Fruit fly (Drosophila melanogaster): ENCODE data around the gene CG42740.

DNA sequence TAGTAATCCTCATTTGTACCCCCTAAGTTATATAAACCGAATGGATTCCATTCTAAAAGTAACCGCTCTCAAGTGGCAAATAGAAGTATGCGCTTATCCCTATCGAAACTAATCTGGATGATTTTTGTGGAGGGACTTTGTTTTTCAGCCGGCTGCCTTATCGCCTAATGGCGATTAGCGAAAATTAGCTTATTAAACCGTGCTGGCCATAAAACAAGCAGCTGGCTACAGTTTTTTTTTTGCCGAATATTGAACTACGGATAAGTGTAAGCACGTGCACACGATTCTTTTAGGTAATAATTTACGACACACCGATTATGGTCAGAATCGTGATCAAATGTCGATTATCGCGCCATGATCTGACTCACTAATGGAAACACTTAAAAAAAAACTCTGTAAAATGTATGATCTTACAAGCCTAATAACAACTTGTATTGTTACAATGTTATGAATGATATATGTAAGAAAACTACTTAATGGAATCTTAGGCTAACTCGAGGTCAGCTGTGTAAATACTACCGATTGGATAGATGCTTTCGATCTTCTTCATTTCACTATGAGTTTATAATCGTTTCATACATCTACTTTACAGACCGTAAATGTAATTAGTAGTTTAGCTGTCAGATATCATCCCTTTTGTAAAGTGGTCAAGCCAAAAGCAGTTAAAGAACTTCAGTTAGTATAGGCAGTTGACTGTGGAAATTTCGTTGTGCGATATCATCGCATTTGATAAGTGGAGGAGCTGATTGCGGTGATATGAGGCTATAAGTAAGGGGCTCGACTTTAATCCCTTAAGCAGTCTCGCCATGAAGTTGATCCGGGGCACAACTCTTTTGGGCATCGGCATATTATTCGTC lies 8.7 kb upstream of the CG42740 start, which contains the start of gene CG15534:
- no peak for TF ChIP-seq CG32121 (GFP tag; IDR thresholded peaks at IDR 0.05)
- no peak for TF ChIP-seq EcR (GFP tag; optimal IDR thresholded peaks at IDR 0.05)
- no peak for TF ChIP-seq CG12605 (GFP tag; IDR thresholded peaks at IDR 0.05)

Measured in whole organism, pupa.